Worm (Caenorhabditis elegans) whole organism, young adult: ENCODE data around the gene Y54G11A.2.
A peak's percentile ranks its signal among the peaks of the same experiment; 100 is the strongest.

Experiments used
- B0019.2 ChIP-seq: fragments of 200-800 bp; sonication (Bioruptor generic); conservative IDR thresholded peaks from 2 replicates; pipeline ENCODE4 v1.3.6; 2022; ENCODE audit warnings: missing genetic modification reagents, missing genetic modification characterization, missing compliant biosample characterization
- B0336.3 ChIP-seq: fragments of 200-800 bp; sonication (Bioruptor generic); IDR thresholded peaks from 2 replicates; pipeline ENCODE4 v1.3.6; 2022; ENCODE audit warnings: missing genetic modification characterization, missing compliant biosample characterization
- F10E7.11 ChIP-seq: sonication (generic microtip); optimal IDR thresholded peaks from 2 replicates; lab custom pipeline; 2017; ENCODE audit warnings: mild to moderate bottlenecking, missing genetic modification characterization, moderate library complexity, missing compliant biosample characterization
- F39B2.1 ChIP-seq: fragments of 200-800 bp; sonication (Bioruptor generic); IDR thresholded peaks from 2 replicates; pipeline ENCODE4 v1.3.6; 2022; ENCODE audit warnings: missing genetic modification reagents, missing genetic modification characterization, missing compliant biosample characterization
- F57A8.1 ChIP-seq: fragments of 200-800 bp; sonication (Bioruptor generic); optimal IDR thresholded peaks from 2 replicates; lab custom pipeline; 2018; ENCODE audit warnings: mild to moderate bottlenecking, missing genetic modification characterization, moderate library complexity, missing compliant biosample characterization
- K12H6.12 ChIP-seq: fragments of 200-800 bp; sonication (Bioruptor generic); optimal IDR thresholded peaks from 2 replicates; lab custom pipeline; 2018; ENCODE audit warnings: mild to moderate bottlenecking, missing genetic modification characterization, missing compliant biosample characterization
- T07F8.4 ChIP-seq: sonication (generic microtip); optimal IDR thresholded peaks from 2 replicates; lab custom pipeline; 2016; ENCODE audit warnings: mild to moderate bottlenecking, missing genetic modification characterization, moderate library complexity, missing compliant biosample characterization
- Y56A3A.18 ChIP-seq: fragments of 200-800 bp; sonication (Bioruptor generic); IDR thresholded peaks from 2 replicates; pipeline ENCODE4 v1.3.6; 2022; ENCODE audit warnings: missing genetic modification reagents, missing genetic modification characterization, missing compliant biosample characterization
- bed-1 ChIP-seq: fragments of 200-800 bp; sonication (Bioruptor generic); IDR thresholded peaks from 2 replicates; pipeline ENCODE4 v1.3.6; 2022; ENCODE audit warnings: missing genetic modification reagents, missing genetic modification characterization, missing compliant biosample characterization
- cebp-2 ChIP-seq: fragments of 200-800 bp; sonication (Bioruptor generic); IDR thresholded peaks from 2 replicates; pipeline ENCODE4 v1.3.6; 2022; ENCODE audit warnings: missing genetic modification characterization, missing compliant biosample characterization
- chd-7 ChIP-seq: sonication (generic microtip); optimal IDR thresholded peaks from 2 replicates; lab custom pipeline; 2016; ENCODE audit warnings: mild to moderate bottlenecking, missing genetic modification characterization, moderate library complexity, missing compliant biosample characterization
- dpff-1 ChIP-seq: sonication (generic microtip); optimal IDR thresholded peaks from 2 replicates; lab custom pipeline; 2017; ENCODE audit warnings: mild to moderate bottlenecking, missing genetic modification characterization, missing compliant biosample characterization
- egl-18 ChIP-seq: fragments of 200-800 bp; sonication (Bioruptor generic); IDR thresholded peaks from 2 replicates; pipeline ENCODE4 v1.3.6; 2022; ENCODE audit warnings: missing genetic modification reagents, missing genetic modification characterization, missing compliant biosample characterization
- egrh-3 ChIP-seq: fragments of 200-800 bp; sonication (Bioruptor generic); IDR thresholded peaks from 2 replicates; pipeline ENCODE4 v1.3.6; 2022; ENCODE audit warnings: missing genetic modification reagents, missing genetic modification characterization, missing compliant biosample characterization
- ekl-4 ChIP-seq: fragments of 200-800 bp; sonication (Bioruptor generic); IDR thresholded peaks from 2 replicates; pipeline ENCODE4 v1.3.6; 2022; ENCODE audit warnings: missing genetic modification reagents, missing genetic modification characterization, missing compliant biosample characterization
- hlh-12 ChIP-seq: sonication (generic microtip); optimal IDR thresholded peaks from 2 replicates; lab custom pipeline; 2016; ENCODE audit warnings: missing genetic modification characterization, missing compliant biosample characterization
- hlh-26 ChIP-seq: fragments of 200-800 bp; sonication (Bioruptor generic); conservative IDR thresholded peaks from 2 replicates; pipeline ENCODE4 v1.3.6; 2022; ENCODE audit warnings: missing genetic modification reagents, missing genetic modification characterization, missing compliant biosample characterization
- hmg-20 ChIP-seq: fragments of 200-800 bp; sonication (Bioruptor generic); IDR thresholded peaks from 2 replicates; pipeline ENCODE4 v1.3.6; 2022; ENCODE audit warnings: missing genetic modification reagents, missing genetic modification characterization, missing compliant biosample characterization
- lsl-1 ChIP-seq: fragments of 200-800 bp; sonication (Bioruptor generic); optimal IDR thresholded peaks from 2 replicates; lab custom pipeline; 2018; ENCODE audit warnings: mild to moderate bottlenecking, missing genetic modification characterization, moderate library complexity, missing compliant biosample characterization
- lsy-27 ChIP-seq: sonication (generic microtip); optimal IDR thresholded peaks from 2 replicates; lab custom pipeline; 2017; ENCODE audit warnings: missing genetic modification characterization, mild to moderate bottlenecking, missing compliant biosample characterization, antibody characterized with exemption, missing genotype, borderline replicate concordance; ENCODE audit not compliant: insufficient read depth
- madf-10 ChIP-seq: sonication (generic microtip); optimal IDR thresholded peaks from 2 replicates; lab custom pipeline; 2016; ENCODE audit warnings: mild to moderate bottlenecking, missing genetic modification characterization, missing compliant biosample characterization
- madf-6 ChIP-seq: fragments of 200-800 bp; sonication (Bioruptor generic); IDR thresholded peaks from 2 replicates; pipeline ENCODE4 v1.3.6; 2022; ENCODE audit warnings: missing genetic modification reagents, missing genetic modification characterization, missing compliant biosample characterization
- mcd-1 ChIP-seq: fragments of 200-800 bp; sonication (Bioruptor generic); IDR thresholded peaks from 2 replicates; pipeline ENCODE4 v1.3.6; 2022; ENCODE audit warnings: missing genetic modification reagents, missing genetic modification characterization, missing compliant biosample characterization
- mel-28 ChIP-seq: sonication (generic microtip); optimal IDR thresholded peaks from 2 replicates; lab custom pipeline; 2016; ENCODE audit warnings: borderline replicate concordance, mild to moderate bottlenecking, missing genetic modification characterization, missing compliant biosample characterization
- mes-4 ChIP-seq: sonication (generic microtip); optimal IDR thresholded peaks from 2 replicates; lab custom pipeline; 2016; ENCODE audit warnings: missing genotype, missing genetic modification characterization, missing compliant biosample characterization
- mxl-1 ChIP-seq: sonication (generic microtip); optimal IDR thresholded peaks from 2 replicates; lab custom pipeline; 2016; ENCODE audit warnings: missing genetic modification characterization, missing compliant biosample characterization
- rcor-1 ChIP-seq: fragments of 200-800 bp; sonication (Bioruptor generic); IDR thresholded peaks from 2 replicates; pipeline ENCODE4 v1.3.6; 2022; ENCODE audit warnings: missing genetic modification reagents, missing genetic modification characterization, missing compliant biosample characterization
- rec-8 ChIP-seq, 2 experiments: sonication (generic microtip); optimal IDR thresholded peaks; 2 replicates each; lab custom pipeline; 2016; ENCODE audit warnings: mild to moderate bottlenecking in 2 of 2, missing genetic modification characterization in 2 of 2, missing genetic modification reagents in 2 of 2, missing genotype in 2 of 2, missing biosample characterization in 1 of 2, missing compliant biosample characterization in 1 of 2, moderate library complexity in 1 of 2
- sdz-38 ChIP-seq: sonication (generic microtip); optimal IDR thresholded peaks from 2 replicates; lab custom pipeline; 2016; ENCODE audit warnings: missing genotype, missing genetic modification characterization, missing compliant biosample characterization
- sea-2 ChIP-seq: fragments of 200-800 bp; sonication (Bioruptor generic); IDR thresholded peaks from 2 replicates; pipeline ENCODE4 v1.3.6; 2022; ENCODE audit warnings: missing genetic modification characterization, missing compliant biosample characterization
- snpc-3.4 ChIP-seq: sonication (generic microtip); optimal IDR thresholded peaks from 2 replicates; lab custom pipeline; 2017; ENCODE audit warnings: missing genetic modification characterization, mild to moderate bottlenecking, missing compliant biosample characterization, antibody characterized with exemption, moderate library complexity, missing genotype, missing genetic modification reagents
- somi-1 ChIP-seq: fragments of 200-800 bp; sonication (Bioruptor generic); optimal IDR thresholded peaks from 2 replicates; lab custom pipeline; 2018; ENCODE audit warnings: mild to moderate bottlenecking, missing genetic modification characterization, missing compliant biosample characterization
- tbp1 ChIP-seq: fragments of 200-800 bp; sonication (Bioruptor generic); optimal IDR thresholded peaks from 2 replicates; lab custom pipeline; 2018; ENCODE audit warnings: mild to moderate bottlenecking, missing genetic modification characterization, missing compliant biosample characterization
- unc-62 ChIP-seq: fragments of 150-350 bp; optimal IDR thresholded peaks from 2 replicates; lab custom pipeline; 2014; ENCODE audit warnings: missing biosample characterization, missing genetic modification reagents, missing genetic modification characterization
- zfh-2 ChIP-seq: fragments of 200-800 bp; sonication (Bioruptor generic); conservative IDR thresholded peaks from 2 replicates; pipeline ENCODE4 v1.3.6; 2022; ENCODE audit warnings: missing genetic modification reagents, missing genetic modification characterization, missing compliant biosample characterization
- zim-3 ChIP-seq: sonication (generic microtip); optimal IDR thresholded peaks from 2 replicates; lab custom pipeline; 2017; ENCODE audit warnings: mild to moderate bottlenecking, missing genetic modification characterization, moderate library complexity, missing compliant biosample characterization
- ztf-22 ChIP-seq: fragments of 200-800 bp; sonication (Bioruptor generic); optimal IDR thresholded peaks from 2 replicates; lab custom pipeline; 2018; ENCODE audit warnings: mild to moderate bottlenecking, missing genetic modification characterization, moderate library complexity, missing compliant biosample characterization

Y54G11A.2 gene

DNA sequence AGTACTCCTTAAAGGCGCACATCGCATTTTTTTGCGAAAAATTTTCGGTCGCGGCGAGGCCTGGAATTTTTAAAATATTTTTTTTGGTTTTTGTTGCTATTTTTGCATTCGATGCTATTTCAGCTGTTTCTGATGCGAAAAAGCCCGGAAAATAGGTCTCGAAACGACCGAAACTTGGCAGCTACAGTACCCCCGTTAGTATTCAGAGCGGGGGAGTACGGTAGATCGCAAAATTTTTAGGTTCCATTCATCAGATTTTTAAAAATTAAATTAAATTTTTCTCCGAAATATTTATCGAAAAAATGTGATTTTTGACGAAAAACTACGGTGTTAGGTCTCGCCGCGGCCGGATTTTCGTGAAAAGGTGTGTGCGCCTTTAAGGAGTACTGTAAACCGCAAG is 3.7 kb downstream of the Y54G11A.2 start (continued):
- TF ChIP-seq lsl-1 (GFP tag; lab: Kevin White, UChicago): peak; percentile 67
- no peak for TF ChIP-seq B0019.2 (GFP tag; lab: Robert Waterston, UW)
- no peak for TF ChIP-seq chd-7 (tag; lab: Kevin White, UChicago)
- TF ChIP-seq mel-28: peak; percentile 26
- no peak for TF ChIP-seq ztf-22
- no peak for TF ChIP-seq rcor-1 (GFP tag; lab: Robert Waterston, UW)

DNA sequence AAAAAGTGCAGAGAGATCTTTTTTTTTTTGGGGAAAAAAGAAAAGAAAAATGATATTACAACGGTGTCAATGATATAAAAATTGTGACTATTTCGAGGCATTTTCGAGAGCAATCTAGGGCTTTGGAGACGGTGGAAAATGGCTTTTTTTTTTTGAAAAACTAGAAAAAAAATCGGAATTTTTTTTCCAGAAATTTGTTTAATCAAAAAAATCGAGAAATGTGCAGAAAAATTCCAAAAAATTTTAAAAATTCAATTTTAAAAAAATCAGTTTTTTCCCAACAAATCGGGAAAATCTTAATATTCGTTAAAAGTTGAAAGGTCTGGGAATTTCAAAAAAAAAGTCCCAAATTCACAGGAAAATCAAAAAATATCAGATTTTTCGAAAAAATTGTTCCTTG is 4.6 kb downstream of the Y54G11A.2 start, which contains the start of gene Y54G11A.19:
TSS of gene Y54G11A.19 (minus strand) at position 101 of the 400 bp plus-strand sequence.
- TF ChIP-seq K12H6.12 (tag; lab: Kevin White, UChicago) (no peak), T07F8.4 (tag; lab: Kevin White, UChicago) (no peak), bed-1 (GFP tag; lab: Robert Waterston, UW) (no peak), lsy-27 (tag; lab: Kevin White, UChicago) (no peak), mes-4 (tag; lab: Kevin White, UChicago) (no peak), F39B2.1 (no peak), F57A8.1 (GFP tag; lab: Kevin White, UChicago) (no peak)
- TF ChIP-seq, all 124 proteins: peak for 0

DNA sequence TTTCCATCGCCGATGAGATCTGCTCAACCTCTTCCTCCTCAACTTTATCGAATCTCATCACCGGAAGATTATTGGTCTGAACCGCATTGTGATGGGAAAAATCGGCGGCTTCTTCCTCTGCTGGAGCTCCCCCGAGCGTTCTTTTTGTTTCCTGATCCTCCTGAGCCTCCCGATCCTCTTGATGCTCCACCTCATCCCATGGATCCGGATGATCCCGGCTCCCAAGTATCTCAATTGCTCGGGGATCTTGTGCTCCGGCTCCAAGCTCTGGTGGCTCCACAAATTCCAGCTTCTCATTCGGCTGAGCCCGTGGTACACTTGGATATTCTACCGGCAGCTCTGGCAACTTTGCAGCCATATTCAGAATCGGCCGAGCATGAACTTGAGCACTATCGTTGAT is 5.8 kb downstream of the Y54G11A.2 start:
- TF ChIP-seq egrh-3 (GFP tag; lab: Robert Waterston, UW): peak; percentile 45; the same call in 1 of the 2 replicates
- peak; percentile 54 for TF ChIP-seq zfh-2 (GFP tag; lab: Robert Waterston, UW)
- no peak for TF ChIP-seq cebp-2
- TF ChIP-seq hlh-26 (GFP tag; lab: Robert Waterston, UW): no peak
- no peak for TF ChIP-seq chd-7 (tag; lab: Kevin White, UChicago)

DNA sequence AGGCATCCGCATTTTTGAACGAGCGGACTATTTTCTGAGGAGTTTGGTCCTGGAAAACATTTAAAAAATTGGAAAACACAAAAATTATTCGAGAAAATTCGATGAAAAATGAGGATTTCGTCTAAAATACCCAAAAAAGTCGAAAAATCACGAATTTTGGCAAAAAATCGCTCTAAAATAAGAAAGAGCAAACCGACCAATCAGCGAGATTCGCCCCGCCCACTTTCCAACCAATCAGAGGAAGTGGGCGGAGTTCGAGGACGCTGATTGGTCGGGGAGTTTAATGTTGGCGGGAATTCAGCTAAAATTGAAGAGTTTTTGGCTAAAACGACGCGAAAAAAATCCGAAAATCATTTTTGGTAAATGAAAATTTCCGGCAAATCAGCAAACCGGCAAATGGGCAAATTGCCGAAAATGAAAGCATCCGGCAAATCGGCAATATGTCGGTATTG is 17.0 kb downstream of the Y54G11A.2 start, which contains the start of gene Y54G11A.1:
TSS of gene Y54G11A.1 (minus strand) at position 51 of the 452 bp plus-strand sequence.
- no peak for TF ChIP-seq chd-7 (tag; lab: Kevin White, UChicago)
- TF ChIP-seq Y56A3A.18 (GFP tag; lab: Robert Waterston, UW): no peak
- no peak for TF ChIP-seq hlh-12 (tag; lab: Kevin White, UChicago)
- TF ChIP-seq sdz-38 (tag; lab: Kevin White, UChicago): no peak
- no peak for TF ChIP-seq snpc-3.4 (tag; lab: Kevin White, UChicago)
- TF ChIP-seq madf-10 (tag; lab: Kevin White, UChicago): no peak
- TF ChIP-seq egl-18: no peak
- TF ChIP-seq ztf-22: no peak
- TF ChIP-seq mcd-1 (GFP tag; lab: Robert Waterston, UW): no peak

DNA sequence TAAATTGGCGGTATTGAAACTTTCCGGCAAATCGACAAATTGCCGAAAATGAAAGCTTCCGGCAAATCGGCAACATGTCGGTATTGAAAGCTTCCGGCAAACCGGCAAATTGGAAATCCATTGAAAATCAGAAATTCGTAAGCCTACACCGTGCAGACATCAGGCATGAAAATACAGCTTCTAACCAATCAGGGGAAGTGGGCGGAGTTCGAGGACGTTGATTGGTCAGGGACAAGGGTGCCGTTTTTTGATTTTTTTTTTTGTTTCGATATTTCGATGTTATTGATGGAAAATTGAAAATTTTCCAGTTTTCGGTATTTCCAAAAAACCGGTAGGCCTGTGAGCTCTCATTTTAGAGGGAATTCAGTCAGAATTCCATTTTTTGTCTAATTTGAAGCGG is 17.7 kb downstream of the Y54G11A.2 start:
- TF ChIP-seq somi-1 (GFP tag; lab: Kevin White, UChicago) (no peak), zim-3 (tag; lab: Kevin White, UChicago) (no peak), tbp1 (no peak), B0019.2 (GFP tag; lab: Robert Waterston, UW) (no peak), dpff-1 (no peak), madf-6 (GFP tag; lab: Robert Waterston, UW) (no peak), ekl-4 (GFP tag; lab: Robert Waterston, UW) (no peak), sea-2 (GFP tag; lab: Robert Waterston, UW) (no peak), F10E7.11 (tag; lab: Kevin White, UChicago) (no peak), rec-8 (tag; optimal IDR thresholded peaks at IDR 0.05; lab: Kevin White, UChicago) (no peak), B0336.3 (GFP tag; lab: Robert Waterston, UW) (no peak), hmg-20 (no peak), snpc-3.4 (tag; lab: Kevin White, UChicago) (no peak), mxl-1 (tag; lab: Kevin White, UChicago) (no peak), hlh-26 (GFP tag; lab: Robert Waterston, UW) (no peak), unc-62 (GFP tag; lab: Kevin White, UChicago) (no peak)
